Worm (Caenorhabditis elegans): ENCODE data around the gene nra-1.

nra-1 gene

ce11 chrIV:17278861-17279591 is 5.0 kb downstream of the nra-1 start, which contains the start of gene hsp-1:
hsp-1 (plus strand) TSS chrIV:17278959.
- TF ChIP-seq tbx-11 (GFP tag; IDR thresholded peaks at IDR 0.05): no peak
- TF ChIP-seq ets-7 (tag; optimal IDR thresholded peaks at IDR 0.05): no peak
- TF ChIP-seq tbx-37 (GFP tag; conservative IDR thresholded peaks at IDR 0.05): no peak
- TF ChIP-seq F13C5.2 (tag; optimal IDR thresholded peaks at IDR 0.05): no peak
- TF ChIP-seq ceh-36 (tag; optimal IDR thresholded peaks at IDR 0.05): no peak
- no peak for TF ChIP-seq hmg-4 (GFP tag; optimal IDR thresholded peaks at IDR 0.05)
- TF ChIP-seq ama-1 (optimal IDR thresholded peaks at IDR 0.05): no peak
- no peak for TF ChIP-seq pes-1 (GFP tag; IDR thresholded peaks at IDR 0.05)
- TF ChIP-seq ceh-13 (GFP tag; optimal IDR thresholded peaks at IDR 0.05): no peak
- TF ChIP-seq sea-1 (GFP tag; conservative IDR thresholded peaks at IDR 0.05): no peak

- TF ChIP-seq ceh-13 (GFP tag; optimal IDR thresholded peaks at IDR 0.05) (peak; percentile 65), hmbx-1 (tag; optimal IDR thresholded peaks at IDR 0.05) (peak; percentile 69), ceh-36 (tag; optimal IDR thresholded peaks at IDR 0.05) (peak; percentile 57), B0310.2 (tag; optimal IDR thresholded peaks at IDR 0.05) (peak; percentile 55), pes-1 (GFP tag; IDR thresholded peaks at IDR 0.05) (peak; percentile 50; the same call in 1 of the 2 replicates), hmg-4 (GFP tag; optimal IDR thresholded peaks at IDR 0.05) (peak; percentile 89), tra-4 (tag; optimal IDR thresholded peaks at IDR 0.05) (peak; percentile 73), tbx-11 (GFP tag; IDR thresholded peaks at IDR 0.05) (no peak), aly-1 (tag; optimal IDR thresholded peaks at IDR 0.05) (no peak), sea-1 (GFP tag; conservative IDR thresholded peaks at IDR 0.05) (peak; percentile 83), hnd-1 (tag; optimal IDR thresholded peaks at IDR 0.05) (peak; percentile 53), F13C5.2 (tag; optimal IDR thresholded peaks at IDR 0.05) (peak; percentile 96), ets-7 (tag; optimal IDR thresholded peaks at IDR 0.05) (no peak), flt-1 (GFP tag; IDR thresholded peaks at IDR 0.05) (peak; percentile 67), tbx-37 (GFP tag; conservative IDR thresholded peaks at IDR 0.05) (no peak)
Measured at ce11 chrIV:17278363-17278762, 5.6 kb downstream of the nra-1 start.

ce11 chrIV:17277459-17278173 is 6.4 kb downstream of the nra-1 start:
- TF ChIP-seq tbx-11 (GFP tag; IDR thresholded peaks at IDR 0.05) (no peak), ama-1 (optimal IDR thresholded peaks at IDR 0.05) (peak; percentile 3)

- TF ChIP-seq tbx-11 (GFP tag; IDR thresholded peaks at IDR 0.05) (no peak), tbx-37 (GFP tag; conservative IDR thresholded peaks at IDR 0.05) (no peak), ama-1 (optimal IDR thresholded peaks at IDR 0.05) (no peak), hmg-4 (GFP tag; optimal IDR thresholded peaks at IDR 0.05) (no peak), F13C5.2 (tag; optimal IDR thresholded peaks at IDR 0.05) (no peak), hnd-1 (tag; optimal IDR thresholded peaks at IDR 0.05) (no peak), hmbx-1 (tag; optimal IDR thresholded peaks at IDR 0.05) (no peak), ceh-36 (tag; optimal IDR thresholded peaks at IDR 0.05) (no peak), sea-1 (GFP tag; conservative IDR thresholded peaks at IDR 0.05) (no peak), ceh-13 (GFP tag; optimal IDR thresholded peaks at IDR 0.05) (no peak), B0310.2 (tag; optimal IDR thresholded peaks at IDR 0.05) (no peak), ets-7 (tag; optimal IDR thresholded peaks at IDR 0.05) (no peak), aly-1 (tag; optimal IDR thresholded peaks at IDR 0.05) (no peak), flt-1 (GFP tag; IDR thresholded peaks at IDR 0.05) (no peak), scrt-1 (GFP tag; IDR thresholded peaks at IDR 0.05) (no peak)
Measured at ce11 chrIV:17276705-17277458, 7.1 kb downstream of the nra-1 start, which contains the start of gene clec-196. clec-196 (plus strand) TSS chrIV:17276956.

- TF ChIP-seq tbx-37 (GFP tag; conservative IDR thresholded peaks at IDR 0.05): no peak
- no peak for TF ChIP-seq hmg-4 (GFP tag; optimal IDR thresholded peaks at IDR 0.05)
- no peak for TF ChIP-seq scrt-1 (GFP tag; IDR thresholded peaks at IDR 0.05)
- TF ChIP-seq ceh-36 (tag; optimal IDR thresholded peaks at IDR 0.05): no peak
- no peak for TF ChIP-seq B0310.2 (tag; optimal IDR thresholded peaks at IDR 0.05)
Measured at ce11 chrIV:17275281-17275680, 8.7 kb downstream of the nra-1 start, which contains the start of gene lhfp-4. lhfp-4 (plus strand) TSS chrIV:17275581.

ce11 chrIV:17273602-17274110 is 10.3 kb downstream of the nra-1 start, which contains the start of gene gln-5:
gln-5 (minus strand) TSS chrIV:17273652.
- TF ChIP-seq hnd-1 (tag; optimal IDR thresholded peaks at IDR 0.05): no peak
- TF ChIP-seq F13C5.2 (tag; optimal IDR thresholded peaks at IDR 0.05): no peak
- TF ChIP-seq scrt-1 (GFP tag; IDR thresholded peaks at IDR 0.05): no peak
- TF ChIP-seq hmbx-1 (tag; optimal IDR thresholded peaks at IDR 0.05): no peak
- no peak for TF ChIP-seq pes-1 (GFP tag; IDR thresholded peaks at IDR 0.05)

- TF ChIP-seq ceh-36 (tag; optimal IDR thresholded peaks at IDR 0.05) (peak; percentile 20), ama-1 (optimal IDR thresholded peaks at IDR 0.05) (no peak)
Measured at ce11 chrIV:17269702-17270101, 14.3 kb downstream of the nra-1 start.

All from whole organism, early embryonic.